Worm (Caenorhabditis elegans): ENCODE data around the gene T05B4.9.

ce11 chrV:4073455-4073854 lies 44.8 kb downstream of the T05B4.9 start, which contains the start of gene otpl-2:
- no peak for TF ChIP-seq lin-39 (tag; optimal IDR thresholded peaks at IDR 0.05)
- TF ChIP-seq unc-130 (tag; optimal IDR thresholded peaks at IDR 0.05) = no peak
- no peak for TF ChIP-seq ceh-88 (GFP tag; IDR thresholded peaks at IDR 0.05)
- TF ChIP-seq mef-2 (tag; optimal IDR thresholded peaks at IDR 0.05) = no peak
